Fruit fly (Drosophila melanogaster) whole organism, embryonic: ENCODE measurements around the gene Cyp4d21.

ENCODE experiments used
- Atf-2 ChIP-seq: fragments of 200-800 bp; sonication (Bioruptor generic); optimal IDR thresholded peaks from 2 replicates; lab custom pipeline; 2016; ENCODE audit warnings: missing biosample characterization, missing genetic modification characterization
- CG10267 ChIP-seq: fragments of 200-800 bp; sonication (Bioruptor generic); optimal IDR thresholded peaks from 2 replicates; lab custom pipeline; 2018; ENCODE audit warnings: missing biosample characterization, mild to moderate bottlenecking, missing genetic modification characterization, moderate library complexity
- CG12299 ChIP-seq: fragments of 200-800 bp; sonication (Bioruptor generic); optimal IDR thresholded peaks from 2 replicates; lab custom pipeline; 2018; ENCODE audit warnings: missing biosample characterization, mild to moderate bottlenecking, missing genetic modification characterization
- CG12391 ChIP-seq: fragments of 200-800 bp; sonication (Bioruptor generic); optimal IDR thresholded peaks from 3 replicates; lab custom pipeline; 2018; ENCODE audit warnings: missing biosample characterization, mild to moderate bottlenecking, missing genetic modification characterization, moderate library complexity
- CG14710 ChIP-seq: fragments of 200-800 bp; sonication (Bioruptor generic); optimal IDR thresholded peaks from 3 replicates; lab custom pipeline; 2019; ENCODE audit warnings: missing biosample characterization, mild to moderate bottlenecking, missing genetic modification characterization, moderate library complexity
- CG15601 ChIP-seq: fragments of 200-800 bp; sonication (Bioruptor generic); optimal IDR thresholded peaks from 3 replicates; lab custom pipeline; 2019; ENCODE audit warnings: missing biosample characterization, mild to moderate bottlenecking, missing genetic modification characterization, moderate library complexity
- CG17359 ChIP-seq: fragments of 200-800 bp; sonication (Bioruptor generic); optimal IDR thresholded peaks from 3 replicates; lab custom pipeline; 2018; ENCODE audit warnings: missing biosample characterization, mild to moderate bottlenecking, missing genetic modification characterization, moderate library complexity
- CG17385 ChIP-seq: fragments of 200-800 bp; sonication (Bioruptor generic); optimal IDR thresholded peaks from 3 replicates; lab custom pipeline; 2018; ENCODE audit warnings: missing biosample characterization, mild to moderate bottlenecking, missing genetic modification characterization
- CG17802 ChIP-seq: fragments of 200-800 bp; sonication (Bioruptor generic); optimal IDR thresholded peaks from 2 replicates; lab custom pipeline; 2018; ENCODE audit warnings: missing biosample characterization, mild to moderate bottlenecking, missing genetic modification characterization, moderate library complexity
- CG2199 ChIP-seq: fragments of 200-800 bp; sonication (Bioruptor generic); IDR thresholded peaks from 3 replicates; pipeline ENCODE4 v1.3.6; 2022; ENCODE audit warnings: missing biosample characterization, missing genetic modification characterization
- CG30403 ChIP-seq: fragments of 200-800 bp; sonication (Bioruptor generic); optimal IDR thresholded peaks from 3 replicates; lab custom pipeline; 2016; ENCODE audit warnings: missing biosample characterization, missing genetic modification characterization
- CG31441 ChIP-seq: fragments of 200-800 bp; sonication (Bioruptor generic); IDR thresholded peaks from 2 replicates; pipeline ENCODE4 v1.3.6; 2022; ENCODE audit warnings: missing biosample characterization, missing genetic modification characterization
- CG32532 ChIP-seq: fragments of 200-800 bp; sonication (Bioruptor generic); IDR thresholded peaks from 2 replicates; pipeline ENCODE4 v1.3.6; 2022; ENCODE audit warnings: missing biosample characterization, missing genetic modification characterization
- CG3407 ChIP-seq: fragments of 200-800 bp; sonication (Bioruptor generic); optimal IDR thresholded peaks from 2 replicates; lab custom pipeline; 2018; ENCODE audit warnings: missing biosample characterization, mild to moderate bottlenecking, missing genetic modification characterization
- CG34376 ChIP-seq: fragments of 200-800 bp; sonication (Bioruptor generic); optimal IDR thresholded peaks from 2 replicates; lab custom pipeline; 2018; ENCODE audit warnings: missing biosample characterization, mild to moderate bottlenecking, missing genetic modification characterization
- CG4360 ChIP-seq: fragments of 200-800 bp; sonication (Bioruptor generic); IDR thresholded peaks from 2 replicates; pipeline ENCODE4 v1.3.6; 2022; ENCODE audit warnings: missing biosample characterization, missing genetic modification characterization
- CG4424 ChIP-seq: fragments of 200-800 bp; sonication (Bioruptor generic); optimal IDR thresholded peaks from 3 replicates; lab custom pipeline; 2016; ENCODE audit warnings: missing biosample characterization, missing genetic modification characterization
- CG4820 ChIP-seq: fragments of 200-800 bp; sonication (Bioruptor generic); optimal IDR thresholded peaks from 3 replicates; lab custom pipeline; 2016; ENCODE audit warnings: missing biosample characterization, missing genetic modification characterization
- CG5245 ChIP-seq: fragments of 200-800 bp; sonication (Bioruptor generic); optimal IDR thresholded peaks from 3 replicates; lab custom pipeline; 2016; ENCODE audit warnings: missing biosample characterization, missing genetic modification characterization
- CG8478 ChIP-seq: fragments of >200 bp; optimal IDR thresholded peaks from 2 replicates; lab custom pipeline; 2018
- CG8944 ChIP-seq: fragments of 200-800 bp; sonication (Bioruptor generic); optimal IDR thresholded peaks from 3 replicates; lab custom pipeline; 2016; ENCODE audit warnings: missing biosample characterization, missing genetic modification characterization
- CG9437 ChIP-seq: fragments of 200-800 bp; sonication (Bioruptor generic); optimal IDR thresholded peaks from 2 replicates; lab custom pipeline; 2018; ENCODE audit warnings: missing biosample characterization, mild to moderate bottlenecking, missing genetic modification characterization
- Dad ChIP-seq: fragments of 200-800 bp; sonication (Bioruptor generic); optimal IDR thresholded peaks from 3 replicates; lab custom pipeline; 2016; ENCODE audit warnings: missing biosample characterization, missing genetic modification characterization
- Ets65A ChIP-seq: fragments of 200-800 bp; sonication (Bioruptor generic); peaks from one replicate; lab custom pipeline; 2016; ENCODE audit warnings: missing biosample characterization, missing genetic modification characterization
- Gug ChIP-seq: fragments of 200-800 bp; sonication (Bioruptor generic); IDR thresholded peaks from 4 replicates; pipeline ENCODE4 v1.3.6; 2022; ENCODE audit warnings: missing biosample characterization, missing genetic modification characterization
- Hr51 ChIP-seq, 2 experiments: fragments of 200-800 bp; sonication (Bioruptor generic); optimal IDR thresholded peaks; 2 replicates in 1 of 2; 3 replicates in 1 of 2; lab custom pipeline; 2016 to 2018; ENCODE audit warnings: missing biosample characterization in 2 of 2, missing genetic modification characterization in 2 of 2, mild to moderate bottlenecking in 1 of 2, moderate library complexity in 1 of 2
- Lim3 ChIP-seq: fragments of 200-800 bp; sonication (Bioruptor generic); IDR thresholded peaks from 2 replicates; pipeline ENCODE4 v1.3.6; 2022; ENCODE audit warnings: missing biosample characterization, missing genetic modification characterization
- Mad ChIP-seq: fragments of 200-800 bp; sonication (Bioruptor generic); optimal IDR thresholded peaks from 2 replicates; lab custom pipeline; 2016; ENCODE audit warnings: missing biosample characterization, missing genetic modification characterization
- NK7.1 ChIP-seq: fragments of 200-800 bp; sonication (Bioruptor generic); optimal IDR thresholded peaks from 3 replicates; lab custom pipeline; 2016; ENCODE audit warnings: missing biosample characterization, missing genetic modification characterization
- Side ChIP-seq: fragments of 200-800 bp; sonication (Bioruptor generic); optimal IDR thresholded peaks from 2 replicates; lab custom pipeline; 2016; ENCODE audit warnings: missing biosample characterization, missing genetic modification characterization
- Six4 ChIP-seq: fragments of 200-800 bp; sonication (Bioruptor generic); optimal IDR thresholded peaks from 2 replicates; lab custom pipeline; 2016; ENCODE audit warnings: missing biosample characterization, missing genetic modification characterization
- Sry-δ ChIP-seq: fragments of 200-800 bp; sonication (Bioruptor generic); optimal IDR thresholded peaks from 2 replicates; lab custom pipeline; 2016; ENCODE audit warnings: missing biosample characterization, missing genetic modification characterization
- Ssrp ChIP-seq: fragments of 200-800 bp; sonication (Bioruptor generic); optimal IDR thresholded peaks from 2 replicates; lab custom pipeline; 2018; ENCODE audit warnings: missing biosample characterization, mild to moderate bottlenecking, missing genetic modification characterization, moderate library complexity
- Trl ChIP-seq, 3 experiments: fragments of >200 bp in 2 of 3; fragments of 200-800 bp in 1 of 3; sonication (Bioruptor generic) in 1 of 3; optimal IDR thresholded peaks; 2 replicates in 1 of 3; 3 replicates in 2 of 3; lab custom pipeline; 2016 to 2017; ENCODE audit warnings: missing biosample characterization in 1 of 3, missing genetic modification characterization in 1 of 3
- Xrp1 ChIP-seq: fragments of 200-800 bp; sonication (Bioruptor generic); IDR thresholded peaks from 2 replicates; pipeline ENCODE4 v1.3.6; 2022; ENCODE audit warnings: missing biosample characterization, missing genetic modification characterization
- bcd ChIP-seq: fragments of 200-800 bp; sonication (Bioruptor generic); optimal IDR thresholded peaks from 2 replicates; lab custom pipeline; 2017; ENCODE audit warnings: missing biosample characterization, mild to moderate bottlenecking, missing genetic modification characterization
- caup ChIP-seq: fragments of 200-800 bp; sonication (Bioruptor generic); optimal IDR thresholded peaks from 3 replicates; lab custom pipeline; 2017; ENCODE audit warnings: missing biosample characterization, mild to moderate bottlenecking, missing genetic modification characterization, moderate library complexity; ENCODE audit not compliant: severe bottlenecking
- chn ChIP-seq: fragments of 200-800 bp; sonication (Bioruptor generic); optimal IDR thresholded peaks from 2 replicates; lab custom pipeline; 2016; ENCODE audit warnings: missing biosample characterization, missing genetic modification characterization
- ci ChIP-seq: fragments of 200-800 bp; sonication (Bioruptor generic); IDR thresholded peaks from 3 replicates; pipeline ENCODE4 v1.3.6; 2022; ENCODE audit warnings: missing biosample characterization, missing genetic modification characterization
- dpn ChIP-seq, 2 experiments: fragments of 200-800 bp; sonication (Bioruptor generic); optimal IDR thresholded peaks; 3 replicates each; lab custom pipeline; 2016; ENCODE audit warnings: missing biosample characterization in 2 of 2, missing genetic modification characterization in 2 of 2
- en ChIP-seq: fragments of 200-800 bp; sonication (Bioruptor generic); optimal IDR thresholded peaks from 2 replicates; lab custom pipeline; 2016; ENCODE audit warnings: missing biosample characterization, missing genetic modification characterization
- ken ChIP-seq: fragments of 200-800 bp; sonication (Bioruptor generic); IDR thresholded peaks from 3 replicates; pipeline ENCODE4 v1.3.6; 2022; ENCODE audit warnings: missing biosample characterization, missing genetic modification characterization
- klu ChIP-seq: fragments of 200-800 bp; sonication (Bioruptor generic); IDR thresholded peaks from 2 replicates; pipeline ENCODE4 v1.3.6; 2022; ENCODE audit warnings: missing biosample characterization, missing genetic modification characterization
- lmd ChIP-seq: fragments of 200-800 bp; sonication (Bioruptor generic); IDR thresholded peaks from 2 replicates; pipeline ENCODE4 v1.3.6; 2022; ENCODE audit warnings: missing biosample characterization, missing genetic modification characterization
- odd ChIP-seq: fragments of 200-800 bp; sonication (Bioruptor generic); optimal IDR thresholded peaks from 2 replicates; lab custom pipeline; 2017; ENCODE audit warnings: missing biosample characterization, mild to moderate bottlenecking, missing genetic modification characterization
- pan ChIP-seq, 4 experiments: fragments of >200 bp in 3 of 4; fragments of 200-800 bp in 1 of 4; sonication (Bioruptor generic) in 1 of 4; optimal IDR thresholded peaks in 3 of 4; IDR thresholded peaks in 1 of 4; 2 replicates each; pipeline versions ENCODE4 v1.3.6 to Lab custom; 2017 to 2022; ENCODE audit warnings: missing biosample characterization in 2 of 4, missing genetic modification characterization in 2 of 4, mixed read lengths in 1 of 4
- sens ChIP-seq: fragments of 200-800 bp; sonication (Bioruptor generic); peaks from one replicate; lab custom pipeline; 2016; ENCODE audit warnings: missing biosample characterization, missing genetic modification characterization
- shn ChIP-seq: fragments of 200-800 bp; sonication (Bioruptor generic); optimal IDR thresholded peaks from 3 replicates; lab custom pipeline; 2016; ENCODE audit warnings: missing biosample characterization, missing genetic modification characterization
- slou ChIP-seq: fragments of 200-800 bp; sonication (Bioruptor generic); optimal IDR thresholded peaks from 3 replicates; lab custom pipeline; 2016; ENCODE audit warnings: missing biosample characterization, missing genetic modification characterization
- tap ChIP-seq: fragments of 200-800 bp; optimal IDR thresholded peaks from 3 replicates; lab custom pipeline; 2019; ENCODE audit warnings: missing biosample characterization, mild to moderate bottlenecking, missing genetic modification characterization, moderate library complexity
- tin ChIP-seq: fragments of 200-800 bp; sonication (Bioruptor generic); optimal IDR thresholded peaks from 3 replicates; lab custom pipeline; 2016; ENCODE audit warnings: missing biosample characterization, missing genetic modification characterization

Gene Cyp4d21

DNA sequence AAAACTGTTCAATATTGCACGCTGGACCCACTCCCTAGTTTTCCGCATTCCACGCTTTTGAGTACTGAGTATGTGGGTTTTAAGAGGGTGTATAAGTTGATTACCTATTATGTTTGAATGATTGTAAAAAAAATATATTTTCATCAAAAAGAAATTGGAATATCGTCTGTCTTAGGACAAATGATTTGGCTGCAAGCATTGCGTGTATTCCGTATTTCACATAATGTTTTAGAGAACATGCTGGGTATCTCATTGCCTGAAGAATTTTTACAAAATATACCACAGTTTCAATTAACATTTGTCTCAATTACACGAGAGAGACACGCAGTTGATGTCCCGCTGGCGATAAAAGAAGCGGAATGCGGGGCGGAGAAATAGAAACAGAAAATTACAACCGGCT, 27.4 kb downstream of the Cyp4d21 start (continued):
- TF ChIP-seq CG31441 (GFP tag; lab: Robert Waterston, UW) (peak; percentile 70), CG8944 (GFP tag; lab: Kevin White, UChicago) (peak; percentile 16), CG17359 (peak; percentile 63), caup (GFP tag; lab: Kevin White, UChicago) (peak; percentile 2), Hr51 (GFP tag; optimal IDR thresholded peaks at IDR 0.05; lab: Kevin White, UChicago) (peak; percentile 19), CG14710 (tag; lab: Kevin White, UChicago) (peak; percentile 56), CG4360 (GFP tag; lab: Robert Waterston, UW) (peak; percentile 38; the same call in 1 of the 2 replicates), Mad (GFP tag; lab: Kevin White, UChicago) (peak; percentile 44), klu (GFP tag; lab: Robert Waterston, UW) (no peak), ci (GFP tag; lab: Robert Waterston, UW) (peak; percentile 67), CG15601 (no peak), Xrp1 (GFP tag; lab: Robert Waterston, UW) (peak; percentile 84), Trl (optimal IDR thresholded peaks at IDR 0.05; lab: Kevin White, UChicago) (no peak), Trl (GFP tag; optimal IDR thresholded peaks at IDR 0.05; lab: Kevin White, UChicago) (peak; percentile 32), pan (optimal IDR thresholded peaks at IDR 0.05; lab: Kevin White, UChicago) (peak in 1 of 2 experiments; percentile 41), pan (GFP tag; optimal IDR thresholded peaks at IDR 0.05 in 1 of 2, IDR thresholded peaks at IDR 0.05 in 1 of 2) (peak in 1 of 2 experiments; percentile 41), CG17802 (tag; lab: Kevin White, UChicago) (no peak), lmd (peak; percentile 47; the same call in 1 of the 2 replicates), CG2199 (GFP tag; lab: Robert Waterston, UW) (0 out of 3 replicates have a peak, but pooled peaks have one; percentile 37), Side (GFP tag; lab: Kevin White, UChicago) (peak; percentile 18), dpn (GFP tag; optimal IDR thresholded peaks at IDR 0.05; lab: Kevin White, UChicago) (peak; percentile 30 to 33), tap (tag; lab: Kevin White, UChicago) (peak; percentile 34), ken (no peak), CG8478 (lab: Kevin White, UChicago) (no peak), CG5245 (peak; percentile 52), shn (peak; percentile 12), Dad (GFP tag; lab: Kevin White, UChicago) (peak; percentile 2), CG32532 (GFP tag; lab: Robert Waterston, UW) (no peak), CG12299 (tag; lab: Kevin White, UChicago) (no peak), chn (peak; percentile 62), CG3407 (GFP tag; lab: Kevin White, UChicago) (peak; percentile 14), CG4424 (GFP tag; lab: Kevin White, UChicago) (peak; percentile 29), slou (GFP tag; lab: Kevin White, UChicago) (no peak), Atf-2 (peak; percentile 35), CG10267 (tag; lab: Kevin White, UChicago) (peak; percentile 61), CG34376 (GFP tag; lab: Kevin White, UChicago) (no peak), Six4 (peak; percentile 26), CG4820 (peak; percentile 27), Ssrp (tag; lab: Kevin White, UChicago) (peak; percentile 46), Ets65A (GFP tag; lab: Kevin White, UChicago) (peak; percentile 94), CG17385 (GFP tag; lab: Kevin White, UChicago) (peak; percentile 6), tin (GFP tag; lab: Kevin White, UChicago) (peak; percentile 36), CG12391 (tag; lab: Kevin White, UChicago) (peak; percentile 67), sens (peak; percentile 48), CG30403 (GFP tag; lab: Kevin White, UChicago) (peak; percentile 46), Lim3 (no peak), Gug (0 out of 4 replicates have a peak, but pooled peaks have one; percentile 25), Sry-δ (GFP tag; lab: Kevin White, UChicago) (peak; percentile 5), CG9437 (GFP tag; lab: Kevin White, UChicago) (peak; percentile 10), en (GFP tag; lab: Kevin White, UChicago) (peak; percentile 1), NK7.1 (GFP tag; lab: Kevin White, UChicago) (no peak), bcd (peak; percentile 17), odd (GFP tag; lab: Kevin White, UChicago) (peak; percentile 31)
